Worm (Caenorhabditis elegans) whole organism, young adult: ENCODE measurements around the gene F25H9.7.

ENCODE experiments used
- F37B4.10 ChIP-seq: fragments of 200-800 bp; sonication (Bioruptor generic); IDR thresholded peaks from 2 replicates; pipeline ENCODE4 v1.3.6; 2022; ENCODE audit warnings: missing genetic modification characterization, missing compliant biosample characterization
- Y53G8AR.9 ChIP-seq: fragments of 200-800 bp; sonication (Bioruptor generic); conservative IDR thresholded peaks from 2 replicates; pipeline ENCODE4 v1.3.6; 2022; ENCODE audit warnings: missing genetic modification reagents, missing genetic modification characterization, missing compliant biosample characterization
- hmg-1.2 ChIP-seq: fragments of 200-800 bp; sonication (Bioruptor generic); IDR thresholded peaks from 2 replicates; pipeline ENCODE4 v1.3.6; 2022; ENCODE audit warnings: missing genetic modification reagents, missing genetic modification characterization, missing compliant biosample characterization
- lin-40 ChIP-seq: sonication (generic microtip); optimal IDR thresholded peaks from 2 replicates; lab custom pipeline; 2016; ENCODE audit warnings: missing genetic modification characterization, mild to moderate bottlenecking, missing compliant biosample characterization, missing genotype, missing genetic modification reagents
- lir-1 ChIP-seq: fragments of 200-800 bp; sonication (Bioruptor generic); conservative IDR thresholded peaks from 2 replicates; pipeline ENCODE4 v1.3.6; 2022; ENCODE audit warnings: missing genetic modification reagents, missing genetic modification characterization, missing compliant biosample characterization
- mcd-1 ChIP-seq: fragments of 200-800 bp; sonication (Bioruptor generic); IDR thresholded peaks from 2 replicates; pipeline ENCODE4 v1.3.6; 2022; ENCODE audit warnings: missing genetic modification reagents, missing genetic modification characterization, missing compliant biosample characterization
- mes-4 ChIP-seq: sonication (generic microtip); optimal IDR thresholded peaks from 2 replicates; lab custom pipeline; 2016; ENCODE audit warnings: missing genotype, missing genetic modification characterization, missing compliant biosample characterization
- zfh-2 ChIP-seq: fragments of 200-800 bp; sonication (Bioruptor generic); conservative IDR thresholded peaks from 2 replicates; pipeline ENCODE4 v1.3.6; 2022; ENCODE audit warnings: missing genetic modification reagents, missing genetic modification characterization, missing compliant biosample characterization

- TF ChIP-seq mcd-1 (GFP tag; lab: Robert Waterston, UW) (no peak), Y53G8AR.9 (no peak), lir-1 (GFP tag; lab: Robert Waterston, UW) (no peak), lin-40 (tag; lab: Kevin White, UChicago) (no peak), mes-4 (no peak), F37B4.10 (GFP tag; lab: Robert Waterston, UW) (no peak), hmg-1.2 (GFP tag; lab: Robert Waterston, UW) (no peak), zfh-2 (no peak)
Measured at ce11 chrV:13432364-13432763, 35.8 kb upstream of the F25H9.7 start, which contains the start of gene srd-17.
